Fruit fly (Drosophila melanogaster): ENCODE measurements around the gene Pdcd4.

- TF ChIP-seq pdm3 (GFP tag; optimal IDR thresholded peaks at IDR 0.05) (no peak), Gug (GFP tag; IDR thresholded peaks at IDR 0.05) (no peak), CG34406 (GFP tag; optimal IDR thresholded peaks at IDR 0.05) (no peak), dsx (GFP tag; optimal IDR thresholded peaks at IDR 0.05; ENCODE audit: poor library complexity, severe bottlenecking) (no peak), CG6808 (GFP tag; optimal IDR thresholded peaks at IDR 0.05) (no peak), CG6854 (GFP tag; optimal IDR thresholded peaks at IDR 0.05) (no peak), dac (GFP tag; optimal IDR thresholded peaks at IDR 0.05) (no peak), Hr39 (GFP tag; optimal IDR thresholded peaks at IDR 0.05) (no peak), Ets96B (tag; optimal IDR thresholded peaks at IDR 0.05) (no peak), Lpt (GFP tag; optimal IDR thresholded peaks at IDR 0.05) (no peak), svp (GFP tag) (no peak)
These were observed 32.2 kb upstream of the Pdcd4 start for dm6 chrX:13787282-13787850.
